Fruit fly (Drosophila melanogaster): ENCODE measurements around the gene Decay.

DNA sequence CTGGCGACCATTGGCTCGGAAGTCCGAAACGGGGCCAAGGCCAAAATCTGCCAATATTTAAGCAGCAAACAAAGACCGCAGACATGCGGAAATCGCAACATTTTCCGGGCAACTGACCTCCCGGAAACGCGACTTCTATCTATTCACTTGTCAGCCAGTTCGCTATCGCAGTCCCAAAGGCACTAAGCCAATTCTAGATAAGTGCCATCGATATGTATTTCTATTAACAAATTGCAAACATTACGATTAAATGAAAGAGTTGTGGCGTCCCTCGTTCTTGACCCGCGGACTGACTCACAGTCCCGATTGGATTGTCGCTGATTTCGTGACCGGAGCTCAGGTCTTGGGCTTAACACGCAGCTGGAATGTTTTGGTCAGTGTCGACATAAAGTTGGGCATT is 2.0 kb downstream of the Decay start, which contains the start of gene Gr89a:
- no peak for TF ChIP-seq psq (optimal IDR thresholded peaks at IDR 0.05)
- TF ChIP-seq h (optimal IDR thresholded peaks at IDR 0.05) = no peak
- no peak for TF ChIP-seq Sin3A (optimal IDR thresholded peaks at IDR 0.05)
- no peak for TF ChIP-seq ttk (optimal IDR thresholded peaks at IDR 0.05)

Data from Kc167 (cell line).